Fruit fly (Drosophila melanogaster) whole organism, embryonic: ENCODE results near the gene CG13876.
A peak's percentile ranks its signal among the peaks of the same experiment; 100 is the strongest.

Experiments
- CG10565 ChIP-seq: fragments of 200-800 bp; sonication (Bioruptor generic); optimal IDR thresholded peaks from 3 replicates; lab custom pipeline; 2016; ENCODE audit warnings: missing biosample characterization, mild to moderate bottlenecking, missing genetic modification characterization
- CG10979 ChIP-seq: fragments of 200-800 bp; sonication (Bioruptor generic); optimal IDR thresholded peaks from 2 replicates; lab custom pipeline; 2018; ENCODE audit warnings: missing biosample characterization, mild to moderate bottlenecking, missing genetic modification characterization, moderate library complexity
- CG11504 ChIP-seq: fragments of 200-800 bp; sonication (Bioruptor generic); optimal IDR thresholded peaks from 3 replicates; lab custom pipeline; 2019; ENCODE audit warnings: missing biosample characterization, mild to moderate bottlenecking, missing genetic modification characterization, moderate library complexity
- CG1233 ChIP-seq: fragments of 200-800 bp; sonication (Bioruptor generic); optimal IDR thresholded peaks from 4 replicates; lab custom pipeline; 2018; ENCODE audit warnings: missing biosample characterization, mild to moderate bottlenecking, missing genetic modification characterization
- CG12391 ChIP-seq: fragments of 200-800 bp; sonication (Bioruptor generic); optimal IDR thresholded peaks from 3 replicates; lab custom pipeline; 2018; ENCODE audit warnings: missing biosample characterization, mild to moderate bottlenecking, missing genetic modification characterization, moderate library complexity
- CG14014 ChIP-seq: fragments of 200-800 bp; sonication (Bioruptor generic); IDR thresholded peaks from 2 replicates; pipeline ENCODE4 v1.3.6; 2022; ENCODE audit warnings: missing biosample characterization, missing genetic modification characterization
- CG18011 ChIP-seq: fragments of 200-800 bp; sonication (Bioruptor generic); optimal IDR thresholded peaks from 2 replicates; lab custom pipeline; 2017; ENCODE audit warnings: missing biosample characterization, missing genetic modification characterization, mild to moderate bottlenecking, moderate library complexity, missing genotype
- CG2202 ChIP-seq: fragments of 200-800 bp; sonication (Bioruptor generic); optimal IDR thresholded peaks from 2 replicates; lab custom pipeline; 2018; ENCODE audit warnings: missing biosample characterization, mild to moderate bottlenecking, missing genetic modification characterization
- CG2889 ChIP-seq: fragments of 200-800 bp; sonication (Bioruptor generic); IDR thresholded peaks from 3 replicates; pipeline ENCODE4 v1.3.6; 2022; ENCODE audit warnings: missing biosample characterization, missing genetic modification characterization
- CG33213 ChIP-seq: fragments of 200-800 bp; sonication (Bioruptor generic); optimal IDR thresholded peaks from 3 replicates; lab custom pipeline; 2016; ENCODE audit warnings: missing biosample characterization, missing genetic modification characterization
- CG33557 ChIP-seq: fragments of 200-800 bp; sonication (Bioruptor generic); optimal IDR thresholded peaks from 2 replicates; lab custom pipeline; 2019; ENCODE audit warnings: missing biosample characterization, mild to moderate bottlenecking, missing genetic modification characterization, moderate library complexity
- CG3407 ChIP-seq: fragments of 200-800 bp; sonication (Bioruptor generic); optimal IDR thresholded peaks from 2 replicates; lab custom pipeline; 2018; ENCODE audit warnings: missing biosample characterization, mild to moderate bottlenecking, missing genetic modification characterization
- CG4282 ChIP-seq: fragments of 200-800 bp; sonication (Bioruptor generic); optimal IDR thresholded peaks from 2 replicates; lab custom pipeline; 2016; ENCODE audit warnings: missing biosample characterization, missing genetic modification characterization
- CG4730 ChIP-seq: fragments of 200-800 bp; sonication (Bioruptor generic); IDR thresholded peaks from 2 replicates; pipeline ENCODE4 v1.3.6; 2022; ENCODE audit warnings: missing biosample characterization, missing genetic modification characterization
- CG6854 ChIP-seq: fragments of 200-800 bp; sonication (Bioruptor generic); optimal IDR thresholded peaks from 3 replicates; lab custom pipeline; 2017; ENCODE audit warnings: missing biosample characterization, mild to moderate bottlenecking, missing genetic modification characterization
- CG8359 ChIP-seq: fragments of 200-800 bp; sonication (Bioruptor generic); optimal IDR thresholded peaks from 2 replicates; lab custom pipeline; 2017; ENCODE audit warnings: missing biosample characterization, mild to moderate bottlenecking, missing genetic modification characterization, borderline replicate concordance
- CG8388 ChIP-seq: fragments of 200-800 bp; sonication (Bioruptor generic); optimal IDR thresholded peaks from 2 replicates; lab custom pipeline; 2019; ENCODE audit warnings: missing biosample characterization, mild to moderate bottlenecking, missing genetic modification characterization, moderate library complexity
- CG9215 ChIP-seq: fragments of 200-800 bp; sonication (Bioruptor generic); IDR thresholded peaks from 2 replicates; pipeline ENCODE4 v1.3.6; 2022; ENCODE audit warnings: missing biosample characterization, missing genetic modification characterization
- D19A ChIP-seq: fragments of 200-800 bp; optimal IDR thresholded peaks from 3 replicates; lab custom pipeline; 2019; ENCODE audit warnings: missing biosample characterization, mild to moderate bottlenecking, missing genetic modification characterization, moderate library complexity
- Dbx ChIP-seq: fragments of 200-800 bp; sonication (Bioruptor generic); IDR thresholded peaks from 3 replicates; pipeline ENCODE4 v1.3.6; 2022; ENCODE audit warnings: missing biosample characterization, missing genetic modification characterization
- Dip2 ChIP-seq: fragments of 200-800 bp; sonication (Bioruptor generic); IDR thresholded peaks from 2 replicates; pipeline ENCODE4 v1.3.6; 2022; ENCODE audit warnings: missing biosample characterization, missing genetic modification characterization
- E2f1 ChIP-seq: fragments of 200-800 bp; sonication (Bioruptor generic); IDR thresholded peaks from 2 replicates; pipeline ENCODE4 v1.3.6; 2022; ENCODE audit warnings: missing biosample characterization, missing genetic modification characterization
- Fer3 ChIP-seq: fragments of 200-800 bp; sonication (Bioruptor generic); optimal IDR thresholded peaks from 2 replicates; lab custom pipeline; 2018; ENCODE audit warnings: missing biosample characterization, mild to moderate bottlenecking, missing genetic modification characterization, moderate library complexity
- HHEX ChIP-seq: fragments of 200-800 bp; sonication (Bioruptor generic); optimal IDR thresholded peaks from 3 replicates; lab custom pipeline; 2017; ENCODE audit warnings: missing biosample characterization, mild to moderate bottlenecking, missing genetic modification characterization, missing genetic modification reagents
- HLH4C ChIP-seq: fragments of 200-800 bp; sonication (Bioruptor generic); IDR thresholded peaks from 3 replicates; pipeline ENCODE4 v1.3.6; 2022; ENCODE audit warnings: missing biosample characterization, missing genetic modification characterization; ENCODE audit not compliant: partially characterized antibody
- Hr51 ChIP-seq, 2 experiments: fragments of 200-800 bp; sonication (Bioruptor generic); optimal IDR thresholded peaks; 2 replicates in 1 of 2; 3 replicates in 1 of 2; lab custom pipeline; 2016 to 2018; ENCODE audit warnings: missing biosample characterization in 2 of 2, missing genetic modification characterization in 2 of 2, mild to moderate bottlenecking in 1 of 2, moderate library complexity in 1 of 2
- Lim3 ChIP-seq: fragments of 200-800 bp; sonication (Bioruptor generic); IDR thresholded peaks from 2 replicates; pipeline ENCODE4 v1.3.6; 2022; ENCODE audit warnings: missing biosample characterization, missing genetic modification characterization
- Lpt ChIP-seq: fragments of >200 bp; optimal IDR thresholded peaks from 2 replicates; lab custom pipeline; 2018; ENCODE audit warnings: missing biosample characterization, missing genetic modification characterization
- NFAT ChIP-seq: fragments of 200-800 bp; sonication (Bioruptor generic); IDR thresholded peaks from 2 replicates; pipeline ENCODE4 v1.3.6; 2022; ENCODE audit warnings: missing biosample characterization, missing genetic modification characterization
- Nf-YB ChIP-seq: fragments of 200-800 bp; sonication (Bioruptor generic); optimal IDR thresholded peaks from 3 replicates; lab custom pipeline; 2019; ENCODE audit warnings: missing biosample characterization, mild to moderate bottlenecking, missing genetic modification characterization, moderate library complexity
- Opbp ChIP-seq: fragments of 200-800 bp; sonication (Bioruptor generic); IDR thresholded peaks from 3 replicates; pipeline ENCODE4 v1.3.6; 2022; ENCODE audit warnings: missing biosample characterization, missing genetic modification characterization; ENCODE audit not compliant: partially characterized antibody
- YL-1 ChIP-seq: fragments of 200-800 bp; sonication (Bioruptor generic); optimal IDR thresholded peaks from 3 replicates; lab custom pipeline; 2017; ENCODE audit warnings: missing biosample characterization, mild to moderate bottlenecking, missing genetic modification characterization
- al ChIP-seq: fragments of 200-800 bp; sonication (Bioruptor generic); IDR thresholded peaks from 2 replicates; pipeline ENCODE4 v1.3.6; 2022; ENCODE audit warnings: missing biosample characterization, missing genetic modification characterization
- amos ChIP-seq: fragments of 200-800 bp; sonication (Bioruptor generic); IDR thresholded peaks from 2 replicates; pipeline ENCODE4 v1.3.6; 2022; ENCODE audit warnings: missing biosample characterization, missing genetic modification characterization; ENCODE audit not compliant: partially characterized antibody
- aop ChIP-seq: fragments of 200-800 bp; sonication (Bioruptor generic); IDR thresholded peaks from 2 replicates; pipeline ENCODE4 v1.3.6; 2022; ENCODE audit warnings: missing biosample characterization, missing genetic modification characterization
- bbx ChIP-seq: fragments of 200-800 bp; sonication (Bioruptor generic); IDR thresholded peaks from 2 replicates; pipeline ENCODE4 v1.3.6; 2022; ENCODE audit warnings: missing biosample characterization, missing genetic modification characterization; ENCODE audit not compliant: partially characterized antibody
- cato ChIP-seq: fragments of 200-800 bp; sonication (Bioruptor generic); optimal IDR thresholded peaks from 2 replicates; lab custom pipeline; 2016; ENCODE audit warnings: missing biosample characterization, missing genetic modification characterization, borderline replicate concordance
- chm ChIP-seq: fragments of 200-800 bp; sonication (Bioruptor generic); IDR thresholded peaks from 2 replicates; pipeline ENCODE4 v1.3.6; 2022; ENCODE audit warnings: missing biosample characterization, missing genetic modification characterization
- croc ChIP-seq: fragments of 200-800 bp; sonication (Bioruptor generic); conservative IDR thresholded peaks from 3 replicates; pipeline ENCODE4 v1.3.6; 2022; ENCODE audit warnings: missing biosample characterization, missing genetic modification characterization
- da ChIP-seq: fragments of 200-800 bp; sonication (Bioruptor generic); optimal IDR thresholded peaks from 2 replicates; lab custom pipeline; 2016; ENCODE audit warnings: missing biosample characterization, missing genetic modification characterization
- dmrt11E ChIP-seq: fragments of 200-800 bp; sonication (Bioruptor generic); optimal IDR thresholded peaks from 3 replicates; lab custom pipeline; 2018; ENCODE audit warnings: missing biosample characterization, mild to moderate bottlenecking, missing genetic modification characterization, moderate library complexity
- ken ChIP-seq: fragments of 200-800 bp; sonication (Bioruptor generic); IDR thresholded peaks from 3 replicates; pipeline ENCODE4 v1.3.6; 2022; ENCODE audit warnings: missing biosample characterization, missing genetic modification characterization
- ro ChIP-seq: fragments of 200-800 bp; sonication (Bioruptor generic); IDR thresholded peaks from 2 replicates; pipeline ENCODE4 v1.3.6; 2022; ENCODE audit warnings: missing biosample characterization, missing genetic modification characterization
- scrt ChIP-seq: fragments of 200-800 bp; sonication (Bioruptor generic); optimal IDR thresholded peaks from 2 replicates; lab custom pipeline; 2018; ENCODE audit warnings: missing biosample characterization, mild to moderate bottlenecking, missing genetic modification characterization, moderate library complexity
- sr ChIP-seq: fragments of 200-800 bp; sonication (Bioruptor generic); IDR thresholded peaks from 3 replicates; pipeline ENCODE4 v1.3.6; 2022; ENCODE audit warnings: missing biosample characterization, missing genetic modification characterization
- tgo ChIP-seq: fragments of 200-800 bp; sonication (Bioruptor generic); IDR thresholded peaks from 3 replicates; pipeline ENCODE4 v1.3.6; 2022; ENCODE audit warnings: missing biosample characterization, missing genetic modification characterization
- vvl ChIP-seq: fragments of 200-800 bp; sonication (Bioruptor generic); IDR thresholded peaks from 2 replicates; pipeline ENCODE4 v1.3.6; 2022; ENCODE audit warnings: missing biosample characterization, missing genetic modification characterization
- wor ChIP-seq: fragments of 200-800 bp; sonication (Bioruptor generic); IDR thresholded peaks from 2 replicates; pipeline ENCODE4 v1.3.6; 2022; ENCODE audit warnings: missing biosample characterization, missing genetic modification characterization
- zfh1 ChIP-seq: fragments of 200-800 bp; sonication (Bioruptor generic); IDR thresholded peaks from 3 replicates; pipeline ENCODE4 v1.3.6; 2022; ENCODE audit warnings: missing biosample characterization, missing genetic modification characterization

Gene CG13876

dm6 chr3L:199050-199745, 6.7 kb upstream of the CG13876 start (continued):
- TF ChIP-seq CG9215 (GFP tag; lab: Robert Waterston, UW) = no peak
- TF ChIP-seq CG1233 (GFP tag; lab: Kevin White, UChicago) = no peak
- TF ChIP-seq tgo (GFP tag; lab: Robert Waterston, UW) = peak; percentile 52; the same call in 2 of the 3 replicates
- peak; percentile 20; the same call in 1 of the 3 replicates for TF ChIP-seq croc (GFP tag; lab: Robert Waterston, UW)
- TF ChIP-seq amos (GFP tag; lab: Robert Waterston, UW) = peak; percentile 64
- TF ChIP-seq Lpt = no peak
- TF ChIP-seq CG11504 (tag; lab: Kevin White, UChicago) = no peak
- TF ChIP-seq Opbp (GFP tag; lab: Robert Waterston, UW) = peak; percentile 78
- TF ChIP-seq CG14014 (GFP tag; lab: Robert Waterston, UW) = no peak
- no peak for TF ChIP-seq CG2889 (GFP tag; lab: Robert Waterston, UW)
- TF ChIP-seq bbx (GFP tag; lab: Robert Waterston, UW) = peak; percentile 60
- TF ChIP-seq Lim3 = no peak
- TF ChIP-seq Nf-YB = no peak
- TF ChIP-seq CG10565 (GFP tag; lab: Kevin White, UChicago) = no peak
- peak; percentile 31; the same call in 1 of the 2 replicates for TF ChIP-seq NFAT (GFP tag; lab: Robert Waterston, UW)
- no peak for TF ChIP-seq HLH4C (GFP tag; lab: Robert Waterston, UW)
- peak; percentile 3 for TF ChIP-seq CG10979 (tag; lab: Kevin White, UChicago)
- TF ChIP-seq sr (GFP tag; lab: Robert Waterston, UW) = no peak
- no peak for TF ChIP-seq D19A (tag; lab: Kevin White, UChicago)
- TF ChIP-seq wor = peak; percentile 51
- no peak for TF ChIP-seq CG8388
- TF ChIP-seq Hr51 (GFP tag; optimal IDR thresholded peaks at IDR 0.05; lab: Kevin White, UChicago) = no peak
- TF ChIP-seq vvl (GFP tag; lab: Robert Waterston, UW) = peak; percentile 56
- TF ChIP-seq ro (GFP tag; lab: Robert Waterston, UW) = no peak
- TF ChIP-seq CG8359 (GFP tag; lab: Kevin White, UChicago) = no peak
- TF ChIP-seq CG12391 = no peak
- TF ChIP-seq Dip2 = no peak
- peak; percentile 100 for TF ChIP-seq CG18011 (GFP tag; lab: Kevin White, UChicago)
- peak; percentile 68; the same call in 1 of the 2 replicates for TF ChIP-seq chm (GFP tag; lab: Robert Waterston, UW)
- TF ChIP-seq zfh1 = 0 out of 3 replicates have a peak, but pooled peaks have one; percentile 13
- no peak for TF ChIP-seq CG3407 (GFP tag; lab: Kevin White, UChicago)
- TF ChIP-seq dmrt11E (tag; lab: Kevin White, UChicago) = no peak
- TF ChIP-seq E2f1 (GFP tag; lab: Robert Waterston, UW) = peak; percentile 57; the same call in 1 of the 2 replicates
- TF ChIP-seq da (GFP tag; lab: Kevin White, UChicago) = no peak
- no peak for TF ChIP-seq al (GFP tag; lab: Robert Waterston, UW)
- no peak for TF ChIP-seq CG33213 (GFP tag; lab: Kevin White, UChicago)
- peak; percentile 87 for TF ChIP-seq YL-1
- TF ChIP-seq CG33557 = no peak
- TF ChIP-seq CG2202 (tag; lab: Kevin White, UChicago) = no peak
- TF ChIP-seq scrt = no peak
- no peak for TF ChIP-seq HHEX (GFP tag; lab: Kevin White, UChicago)
- no peak for TF ChIP-seq Fer3 (tag; lab: Kevin White, UChicago)
- no peak for TF ChIP-seq aop
- no peak for TF ChIP-seq cato (GFP tag; lab: Kevin White, UChicago)
- no peak for TF ChIP-seq CG6854 (GFP tag; lab: Kevin White, UChicago)
- no peak for TF ChIP-seq CG4282 (GFP tag; lab: Kevin White, UChicago)
- TF ChIP-seq CG4730 (GFP tag; lab: Robert Waterston, UW) = no peak
- peak; percentile 42; the same call in 1 of the 3 replicates for TF ChIP-seq Dbx (GFP tag; lab: Robert Waterston, UW)
- peak; percentile 67; the same call in 2 of the 3 replicates for TF ChIP-seq ken (GFP tag; lab: Robert Waterston, UW)
